Fruit fly (Drosophila melanogaster): ENCODE measurements around the gene CG6686.

dm6 chr2L:12010877-12011666, 23.2 kb upstream of the CG6686 start:
- no peak for TF ChIP-seq Gug (GFP tag; IDR thresholded peaks at IDR 0.05)
- TF ChIP-seq CG1621 (tag; optimal IDR thresholded peaks at IDR 0.05): peak; percentile 82
- TF ChIP-seq Ets21C (GFP tag; optimal IDR thresholded peaks at IDR 0.05): peak; percentile 71

All from whole organism, prepupa.